Worm (Caenorhabditis elegans) whole organism, L4 larva: ENCODE data around the gene Y51H4A.23.
"Not testable (repeated sequence)": the region's sequence is repeated elsewhere in the genome, so short reads cannot be mapped to it uniquely, and the experiment has no call there.

Experiments
- F44E2.7 ChIP-seq: fragments of 200-800 bp; sonication (Bioruptor generic); IDR thresholded peaks from 2 replicates; pipeline ENCODE4 v2.1.2; 2022; ENCODE audit warnings: missing genetic modification characterization, missing compliant biosample characterization
- aly-2 ChIP-seq: sonication (generic microtip); optimal IDR thresholded peaks from 2 replicates; lab custom pipeline; 2018; ENCODE audit warnings: missing biosample characterization, missing genetic modification characterization
- ces-1 ChIP-seq: fragments of 150-350 bp; sonication (generic microtip); optimal IDR thresholded peaks from 4 replicates; lab custom pipeline; 2014; ENCODE audit warnings: missing biosample characterization, missing genetic modification reagents, missing genetic modification characterization
- dpl-1 ChIP-seq: fragments of 150-350 bp; optimal IDR thresholded peaks from 2 replicates; lab custom pipeline; 2014; ENCODE audit warnings: missing biosample characterization, missing genetic modification reagents, missing genetic modification characterization
- lin-39 ChIP-seq: fragments of 150-350 bp; optimal IDR thresholded peaks from 2 replicates; lab custom pipeline; 2014; ENCODE audit warnings: missing biosample characterization, missing genetic modification reagents, missing genetic modification characterization
- mdl-1 ChIP-seq, 2 experiments: fragments of 150-350 bp in 1 of 2; sonication (generic microtip) in 1 of 2; optimal IDR thresholded peaks; 2 replicates each; lab custom pipeline; 2014 to 2017; ENCODE audit warnings: missing biosample characterization in 2 of 2, missing genetic modification characterization in 2 of 2
- nhr-28 ChIP-seq: fragments of 150-350 bp; optimal IDR thresholded peaks from 2 replicates; lab custom pipeline; 2014; ENCODE audit warnings: missing biosample characterization, missing genetic modification characterization
- nhr-77 ChIP-seq: fragments of 150-350 bp; optimal IDR thresholded peaks from 2 replicates; lab custom pipeline; 2014; ENCODE audit warnings: missing biosample characterization, missing genetic modification characterization

DNA sequence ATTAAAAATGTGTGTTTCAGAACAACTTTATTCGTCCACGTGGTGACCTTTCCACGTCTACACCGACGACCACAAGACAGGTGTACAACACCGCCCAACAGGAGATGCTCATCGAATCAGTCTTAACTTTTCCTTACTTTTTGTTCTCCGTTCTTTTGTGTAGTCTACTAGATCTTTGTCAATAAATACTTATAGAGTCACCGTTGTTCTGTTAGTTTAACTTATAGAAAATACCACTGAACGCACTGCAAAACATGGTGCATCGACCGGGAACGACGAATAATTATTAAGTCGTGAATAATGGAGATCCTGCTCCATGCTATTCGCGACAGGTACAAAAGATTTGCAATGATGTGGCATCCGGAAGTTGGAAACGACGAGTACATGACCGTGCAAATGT, at the start of gene Y51H4A.23:
- not testable (repeated sequence) for TF ChIP-seq ces-1; F44E2.7 (GFP tag; lab: Robert Waterston, UW); nhr-28 (tag; lab: Kevin White, UChicago); mdl-1 (tag; optimal IDR thresholded peaks at IDR 0.05; lab: Kevin White, UChicago); lin-39 (tag; lab: Kevin White, UChicago); dpl-1 (GFP tag; lab: Kevin White, UChicago); aly-2 (tag; lab: Kevin White, UChicago); nhr-77
